Worm (Caenorhabditis elegans) whole organism, L3 larva: ENCODE results near the gene F01G10.4.

Source experiments
- nfya-1 ChIP-seq: sonication (generic microtip); optimal IDR thresholded peaks from 2 replicates; lab custom pipeline; 2017; ENCODE audit warnings: missing genetic modification characterization, mild to moderate bottlenecking, missing compliant biosample characterization, antibody characterized with exemption, moderate library complexity; ENCODE audit not compliant: insufficient read depth
- pqm-1 ChIP-seq: fragments of 150-350 bp; optimal IDR thresholded peaks from 2 replicates; lab custom pipeline; 2017; ENCODE audit warnings: missing biosample characterization, missing genetic modification characterization, inconsistent platforms

- TF ChIP-seq pqm-1 (tag; lab: Kevin White, UChicago) (peak; percentile 84), nfya-1 (tag; lab: Kevin White, UChicago) (no peak)
Measured at ce11 chrIV:10235279-10235829, 3.0 kb upstream of the F01G10.4 start, which contains the start of gene ech-9.
